Worm (Caenorhabditis elegans) whole organism, L3 larva: ENCODE results near the gene Y59H11AM.4.

Experiments
- R02D3.7 ChIP-seq: fragments of 150-350 bp; optimal IDR thresholded peaks from 2 replicates; lab custom pipeline; 2014; ENCODE audit warnings: missing biosample characterization, missing genetic modification characterization
- aly-2 ChIP-seq: fragments of 150-350 bp; optimal IDR thresholded peaks from 2 replicates; lab custom pipeline; 2014; ENCODE audit warnings: missing biosample characterization, missing genetic modification characterization
- ama-1 ChIP-seq: fragments of 150-350 bp; optimal IDR thresholded peaks from 2 replicates; lab custom pipeline; 2018
- ceh-16 ChIP-seq: sonication (generic microtip); optimal IDR thresholded peaks from 2 replicates; lab custom pipeline; 2017; ENCODE audit warnings: missing biosample characterization, missing genetic modification characterization
- ceh-28 ChIP-seq: fragments of 150-350 bp; optimal IDR thresholded peaks from 2 replicates; lab custom pipeline; 2014; ENCODE audit warnings: missing biosample characterization, missing genetic modification reagents, missing genetic modification characterization
- ceh-9 ChIP-seq: sonication (generic microtip); optimal IDR thresholded peaks from 2 replicates; lab custom pipeline; 2018; ENCODE audit warnings: missing biosample characterization, missing genetic modification characterization
- daf-12 ChIP-seq: fragments of 150-350 bp; optimal IDR thresholded peaks from 2 replicates; lab custom pipeline; 2014; ENCODE audit warnings: missing biosample characterization, missing genetic modification reagents, missing genetic modification characterization
- egl-27 ChIP-seq: sonication (generic microtip); optimal IDR thresholded peaks from 4 replicates; lab custom pipeline; 2017; ENCODE audit warnings: missing biosample characterization, missing genetic modification reagents, missing genetic modification characterization
- egl-5 ChIP-seq: fragments of 150-350 bp; optimal IDR thresholded peaks from 2 replicates; lab custom pipeline; 2017; ENCODE audit warnings: missing biosample characterization, missing genetic modification reagents, missing genetic modification characterization, inconsistent platforms
- elt-1 ChIP-seq: fragments of 150-350 bp; optimal IDR thresholded peaks from 2 replicates; lab custom pipeline; 2014; ENCODE audit warnings: missing biosample characterization, missing genetic modification characterization
- elt-2 ChIP-seq: sonication (generic microtip); optimal IDR thresholded peaks from 2 replicates; lab custom pipeline; 2016; ENCODE audit warnings: missing genetic modification reagents, mild to moderate bottlenecking, missing genetic modification characterization, missing compliant biosample characterization
- elt-3 ChIP-seq, 3 experiments: fragments of 150-350 bp in 1 of 3; sonication (generic microtip) in 2 of 3; optimal IDR thresholded peaks; 2 replicates in 2 of 3; 4 replicates in 1 of 3; lab custom pipeline; 2014 to 2017; ENCODE audit warnings: missing biosample characterization in 3 of 3, missing genetic modification characterization in 3 of 3
- eor-1 ChIP-seq, 2 experiments: fragments of 150-350 bp; optimal IDR thresholded peaks; 2 replicates each; lab custom pipeline; 2014 to 2018; ENCODE audit warnings: missing biosample characterization in 2 of 2, missing genetic modification characterization in 2 of 2
- fkh-10 ChIP-seq: sonication (generic microtip); optimal IDR thresholded peaks from 2 replicates; lab custom pipeline; 2017; ENCODE audit warnings: missing biosample characterization, missing genetic modification reagents, missing genetic modification characterization
- fkh-2 ChIP-seq: fragments of 150-350 bp; optimal IDR thresholded peaks from 2 replicates; lab custom pipeline; 2014; ENCODE audit warnings: missing biosample characterization, missing genetic modification reagents, missing genetic modification characterization
- fos-1 ChIP-seq: fragments of 150-350 bp; optimal IDR thresholded peaks from 2 replicates; lab custom pipeline; 2014; ENCODE audit warnings: missing biosample characterization, missing genetic modification characterization
- hmg-11 ChIP-seq: sonication (generic microtip); optimal IDR thresholded peaks from 2 replicates; lab custom pipeline; 2016; ENCODE audit warnings: missing genetic modification characterization, missing compliant biosample characterization
- jun-1 ChIP-seq: fragments of 150-350 bp; optimal IDR thresholded peaks from 2 replicates; lab custom pipeline; 2014; ENCODE audit warnings: missing biosample characterization, missing genetic modification reagents, missing genetic modification characterization
- lin-15B ChIP-seq: fragments of 150-350 bp; optimal IDR thresholded peaks from 2 replicates; lab custom pipeline; 2014; ENCODE audit warnings: missing biosample characterization, missing genetic modification characterization
- lsy-12 ChIP-seq: sonication (generic microtip); optimal IDR thresholded peaks from 2 replicates; lab custom pipeline; 2016; ENCODE audit warnings: mild to moderate bottlenecking, missing genetic modification characterization, missing compliant biosample characterization
- mdl-1 ChIP-seq: fragments of 150-350 bp; optimal IDR thresholded peaks from 2 replicates; lab custom pipeline; 2014; ENCODE audit warnings: missing biosample characterization, missing genetic modification characterization
- mml-1 ChIP-seq: fragments of 150-350 bp; sonication (generic microtip); optimal IDR thresholded peaks from 3 replicates; lab custom pipeline; 2014; ENCODE audit warnings: missing biosample characterization, missing genetic modification characterization
- nfya-1 ChIP-seq: sonication (generic microtip); optimal IDR thresholded peaks from 2 replicates; lab custom pipeline; 2017; ENCODE audit warnings: missing genetic modification characterization, mild to moderate bottlenecking, missing compliant biosample characterization, antibody characterized with exemption, moderate library complexity; ENCODE audit not compliant: insufficient read depth
- nhr-11 ChIP-seq: fragments of 150-350 bp; optimal IDR thresholded peaks from 2 replicates; lab custom pipeline; 2014; ENCODE audit warnings: missing biosample characterization, missing genetic modification characterization
- nhr-12 ChIP-seq: fragments of 150-350 bp; optimal IDR thresholded peaks from 2 replicates; lab custom pipeline; 2014; ENCODE audit warnings: missing biosample characterization, missing genetic modification characterization
- nhr-23 ChIP-seq: fragments of 150-350 bp; optimal IDR thresholded peaks from 2 replicates; lab custom pipeline; 2014; ENCODE audit warnings: missing biosample characterization, missing genetic modification reagents, missing genetic modification characterization
- nhr-237 ChIP-seq: fragments of 150-350 bp; optimal IDR thresholded peaks from 2 replicates; lab custom pipeline; 2014; ENCODE audit warnings: missing biosample characterization, missing genetic modification characterization
- nhr-25 ChIP-seq: sonication (generic microtip); optimal IDR thresholded peaks from 2 replicates; lab custom pipeline; 2017; ENCODE audit warnings: missing biosample characterization, missing genetic modification characterization
- nhr-28 ChIP-seq: fragments of 150-350 bp; optimal IDR thresholded peaks from 2 replicates; lab custom pipeline; 2014; ENCODE audit warnings: missing biosample characterization, missing genetic modification characterization
- nhr-43 ChIP-seq: sonication (generic microtip); optimal IDR thresholded peaks from 2 replicates; lab custom pipeline; 2016; ENCODE audit warnings: mild to moderate bottlenecking, missing genetic modification characterization, missing compliant biosample characterization; ENCODE audit not compliant: poor library complexity, severe bottlenecking
- nhr-67 ChIP-seq: fragments of 150-350 bp; optimal IDR thresholded peaks from 2 replicates; lab custom pipeline; 2014; ENCODE audit warnings: missing biosample characterization, missing genetic modification characterization
- nhr-76 ChIP-seq: fragments of 150-350 bp; sonication (generic microtip); optimal IDR thresholded peaks from 5 replicates; lab custom pipeline; 2014; ENCODE audit warnings: missing biosample characterization, missing genetic modification characterization
- pha-4 ChIP-seq: fragments of 150-350 bp; optimal IDR thresholded peaks from 2 replicates; lab custom pipeline; 2014; ENCODE audit warnings: missing biosample characterization, missing genetic modification reagents, missing genetic modification characterization
- pqm-1 ChIP-seq: fragments of 150-350 bp; optimal IDR thresholded peaks from 2 replicates; lab custom pipeline; 2017; ENCODE audit warnings: missing biosample characterization, missing genetic modification characterization, inconsistent platforms
- sea-2 ChIP-seq: fragments of 150-350 bp; sonication (generic microtip); optimal IDR thresholded peaks from 4 replicates; lab custom pipeline; 2014; ENCODE audit warnings: missing biosample characterization, missing genetic modification reagents, missing genetic modification characterization
- skn-1 ChIP-seq: fragments of 150-350 bp; optimal IDR thresholded peaks from 2 replicates; lab custom pipeline; 2014; ENCODE audit warnings: missing biosample characterization, missing genetic modification characterization
- snpc-4 ChIP-seq: fragments of 150-350 bp; optimal IDR thresholded peaks from 2 replicates; lab custom pipeline; 2014; ENCODE audit warnings: missing biosample characterization, missing genetic modification characterization
- tbx-2 ChIP-seq: sonication (generic microtip); optimal IDR thresholded peaks from 2 replicates; lab custom pipeline; 2016; ENCODE audit warnings: mild to moderate bottlenecking, missing genetic modification characterization, missing compliant biosample characterization
- unc-39 ChIP-seq: sonication (generic microtip); optimal IDR thresholded peaks from 4 replicates; lab custom pipeline; 2017; ENCODE audit warnings: missing biosample characterization, missing genetic modification characterization
- unc-62 ChIP-seq: fragments of 150-350 bp; sonication (generic microtip); optimal IDR thresholded peaks from 4 replicates; lab custom pipeline; 2014; ENCODE audit warnings: missing biosample characterization, missing genetic modification reagents, missing genetic modification characterization
- zag-1 ChIP-seq: fragments of 150-350 bp; optimal IDR thresholded peaks from 2 replicates; lab custom pipeline; 2014; ENCODE audit warnings: missing biosample characterization, missing genetic modification characterization
- ztf-11 ChIP-seq: fragments of 150-350 bp; optimal IDR thresholded peaks from 2 replicates; lab custom pipeline; 2014; ENCODE audit warnings: missing biosample characterization, missing genetic modification characterization
- ztf-4 ChIP-seq: fragments of 150-350 bp; optimal IDR thresholded peaks from 2 replicates; lab custom pipeline; 2014; ENCODE audit warnings: missing biosample characterization, missing genetic modification characterization

The Y59H11AM.4 gene

DNA sequence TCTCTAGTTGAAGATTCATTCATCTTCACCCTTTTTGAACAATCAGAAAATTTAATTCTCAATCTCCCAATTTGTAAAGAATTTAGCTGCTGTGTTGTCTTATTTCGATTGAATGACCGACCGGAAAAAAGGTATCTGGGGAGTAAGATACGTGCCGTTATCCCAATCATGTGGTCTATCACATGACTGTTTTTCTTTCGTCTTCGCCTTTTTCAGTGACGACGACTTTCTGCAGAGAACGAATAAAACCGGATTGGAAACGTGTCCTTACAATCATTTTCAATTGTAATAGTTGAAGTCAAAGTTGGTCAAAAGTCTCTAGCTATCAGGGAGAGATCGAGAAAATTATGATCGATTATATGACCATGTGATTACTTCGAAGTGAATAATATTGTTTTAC, 41.1 kb downstream of the Y59H11AM.4 start:
- TF ChIP-seq elt-1 (tag; lab: Kevin White, UChicago) (no peak), nhr-76 (tag; lab: Kevin White, UChicago) (no peak), fkh-10 (no peak), ztf-4 (no peak), egl-5 (tag; lab: Kevin White, UChicago) (no peak), mml-1 (no peak), nfya-1 (tag; lab: Kevin White, UChicago) (peak; percentile 9), nhr-43 (tag; lab: Kevin White, UChicago) (peak; percentile 96), elt-2 (tag; lab: Kevin White, UChicago) (no peak), egl-27 (tag; lab: Kevin White, UChicago) (no peak), ztf-11 (tag; lab: Kevin White, UChicago) (no peak), elt-3 (tag; optimal IDR thresholded peaks at IDR 0.05; lab: Kevin White, UChicago) (peak in 1 of 3 experiments; percentile 22), jun-1 (no peak), nhr-67 (no peak), ceh-9 (tag; lab: Kevin White, UChicago) (no peak), ama-1 (lab: Kevin White, UChicago) (peak; percentile 36), lin-15B (no peak), daf-12 (tag; lab: Kevin White, UChicago) (peak; percentile 18), pqm-1 (no peak), snpc-4 (no peak), hmg-11 (tag; lab: Kevin White, UChicago) (no peak), aly-2 (tag; lab: Kevin White, UChicago) (no peak), mdl-1 (tag; lab: Kevin White, UChicago) (peak; percentile 35), unc-39 (tag; lab: Kevin White, UChicago) (no peak), nhr-12 (tag; lab: Kevin White, UChicago) (no peak), tbx-2 (peak; percentile 41), sea-2 (GFP tag; lab: Kevin White, UChicago) (no peak), nhr-23 (tag; lab: Kevin White, UChicago) (peak; percentile 95), fos-1 (no peak), nhr-11 (no peak), pha-4 (tag; lab: Kevin White, UChicago) (no peak), skn-1 (no peak), fkh-2 (tag; lab: Kevin White, UChicago) (no peak), eor-1 (tag; optimal IDR thresholded peaks at IDR 0.05; lab: Kevin White, UChicago) (no peak), ceh-16 (tag; lab: Kevin White, UChicago) (no peak), R02D3.7 (tag; lab: Kevin White, UChicago) (no peak), nhr-25 (tag; lab: Kevin White, UChicago) (peak; percentile 92), lsy-12 (tag; lab: Kevin White, UChicago) (peak; percentile 55), zag-1 (tag; lab: Kevin White, UChicago) (no peak), unc-62 (no peak), ceh-28 (no peak)

DNA sequence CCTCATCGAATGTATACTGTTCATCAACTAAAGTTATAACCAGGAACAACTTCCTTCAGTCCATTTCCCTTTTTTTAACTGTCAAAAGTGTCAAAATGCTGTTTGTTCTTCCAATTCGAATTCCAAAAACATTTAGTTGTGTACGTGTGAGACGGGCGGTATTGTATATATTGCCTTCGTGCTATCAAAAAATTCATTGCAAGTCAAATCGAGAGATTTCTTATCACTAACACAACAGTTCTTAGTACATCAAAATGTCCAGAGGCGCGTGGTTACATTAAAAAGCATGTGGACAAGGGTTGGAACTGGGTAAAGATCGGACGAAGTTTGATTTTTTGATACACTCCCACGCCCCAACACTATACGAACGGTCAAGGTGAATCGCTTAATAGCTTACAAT, 41.8 kb downstream of the Y59H11AM.4 start:
- TF ChIP-seq nhr-11: no peak
- TF ChIP-seq hmg-11 (tag; lab: Kevin White, UChicago): no peak
- peak; percentile 34 for TF ChIP-seq nhr-23 (tag; lab: Kevin White, UChicago)
- no peak for TF ChIP-seq nhr-237 (tag; lab: Kevin White, UChicago)
- TF ChIP-seq nhr-43 (tag; lab: Kevin White, UChicago): peak; percentile 87
- TF ChIP-seq ceh-28: no peak
- TF ChIP-seq elt-2 (tag; lab: Kevin White, UChicago): peak; percentile 94
- TF ChIP-seq ztf-11 (tag; lab: Kevin White, UChicago): no peak
- TF ChIP-seq mml-1: no peak
- TF ChIP-seq mdl-1 (tag; lab: Kevin White, UChicago): peak; percentile 12
- no peak for TF ChIP-seq nhr-28 (tag; lab: Kevin White, UChicago)
- peak; percentile 51 for TF ChIP-seq pha-4 (tag; lab: Kevin White, UChicago)
- TF ChIP-seq nhr-67: no peak
- TF ChIP-seq unc-62: peak; percentile 20
- TF ChIP-seq nhr-25 (tag; lab: Kevin White, UChicago): peak; percentile 32
- peak; percentile 53 for TF ChIP-seq jun-1
- TF ChIP-seq nfya-1 (tag; lab: Kevin White, UChicago): peak; percentile 15
- peak; percentile 80 for TF ChIP-seq pqm-1
